Worm (Caenorhabditis elegans) whole organism, L4 larva: ENCODE results near the gene C17F4.12.

Experiments used
- dmd-6 ChIP-seq: fragments of 200-800 bp; sonication (Bioruptor generic); IDR thresholded peaks from 2 replicates; pipeline ENCODE4 v1.3.6; 2022; ENCODE audit warnings: missing genetic modification reagents, missing genetic modification characterization, missing compliant biosample characterization
- fkh-10 ChIP-seq: fragments of 150-350 bp; optimal IDR thresholded peaks from 2 replicates; lab custom pipeline; 2014; ENCODE audit warnings: missing biosample characterization, missing genetic modification reagents, missing genetic modification characterization
- lim-7 ChIP-seq: fragments of 200-800 bp; sonication (Bioruptor generic); IDR thresholded peaks from 2 replicates; pipeline ENCODE4 v1.3.6; 2022; ENCODE audit warnings: missing genetic modification characterization, missing compliant biosample characterization
- nhr-10 ChIP-seq: fragments of 150-350 bp; optimal IDR thresholded peaks from 2 replicates; lab custom pipeline; 2014; ENCODE audit warnings: missing biosample characterization, missing genetic modification characterization
- skn-1 ChIP-seq: fragments of 150-350 bp; optimal IDR thresholded peaks from 2 replicates; lab custom pipeline; 2014; ENCODE audit warnings: missing biosample characterization, missing genetic modification characterization
- zag-1 ChIP-seq: fragments of 150-350 bp; optimal IDR thresholded peaks from 2 replicates; lab custom pipeline; 2014; ENCODE audit warnings: missing biosample characterization, missing genetic modification characterization

DNA sequence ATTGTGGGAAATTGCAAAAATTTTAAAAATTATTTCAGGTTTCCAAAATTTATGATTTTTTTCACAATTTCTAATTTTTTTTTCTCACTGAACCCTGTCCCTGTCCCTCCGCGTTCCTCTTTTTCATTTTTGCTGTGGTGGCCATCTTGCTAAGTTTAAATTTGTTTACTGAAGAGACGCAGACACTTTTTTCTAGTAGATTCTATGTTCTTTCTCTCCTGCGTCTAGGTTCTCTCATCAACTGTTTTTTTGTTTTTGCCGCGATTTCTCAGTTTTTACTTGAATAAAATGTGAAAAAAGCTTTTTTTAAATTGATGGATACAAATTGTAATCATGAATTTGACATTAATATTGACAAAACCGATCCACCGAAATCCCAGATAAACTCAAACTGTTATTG is 34.7 kb downstream of the C17F4.12 start, which contains the start of gene ZC239.6:
- no peak for TF ChIP-seq skn-1 (tag; lab: Kevin White, UChicago)
- no peak for TF ChIP-seq dmd-6 (GFP tag; lab: Robert Waterston, UW)
- no peak for TF ChIP-seq fkh-10 (GFP tag; lab: Kevin White, UChicago)
- TF ChIP-seq lim-7, result no peak
- TF ChIP-seq zag-1 (tag; lab: Kevin White, UChicago), result no peak
- no peak for TF ChIP-seq nhr-10 (tag; lab: Kevin White, UChicago)
